Worm (Caenorhabditis elegans) whole organism, L3 larva: ENCODE data around the gene srx-111.

ENCODE experiments used
- ZK546.5 ChIP-seq: sonication (generic microtip); optimal IDR thresholded peaks from 2 replicates; lab custom pipeline; 2017; ENCODE audit warnings: missing biosample characterization, missing genetic modification characterization
- aly-2 ChIP-seq: fragments of 150-350 bp; optimal IDR thresholded peaks from 2 replicates; lab custom pipeline; 2014; ENCODE audit warnings: missing biosample characterization, missing genetic modification characterization
- ama-1 ChIP-seq: fragments of 150-350 bp; optimal IDR thresholded peaks from 2 replicates; lab custom pipeline; 2018
- ceh-16 ChIP-seq: sonication (generic microtip); optimal IDR thresholded peaks from 2 replicates; lab custom pipeline; 2017; ENCODE audit warnings: missing biosample characterization, missing genetic modification characterization
- ceh-28 ChIP-seq: fragments of 150-350 bp; optimal IDR thresholded peaks from 2 replicates; lab custom pipeline; 2014; ENCODE audit warnings: missing biosample characterization, missing genetic modification reagents, missing genetic modification characterization
- ceh-82 ChIP-seq: fragments of 150-350 bp; optimal IDR thresholded peaks from 2 replicates; lab custom pipeline; 2014; ENCODE audit warnings: missing biosample characterization, missing genetic modification characterization
- ceh-9 ChIP-seq: sonication (generic microtip); optimal IDR thresholded peaks from 2 replicates; lab custom pipeline; 2018; ENCODE audit warnings: missing biosample characterization, missing genetic modification characterization
- daf-12 ChIP-seq: fragments of 150-350 bp; optimal IDR thresholded peaks from 2 replicates; lab custom pipeline; 2014; ENCODE audit warnings: missing biosample characterization, missing genetic modification reagents, missing genetic modification characterization
- egl-5 ChIP-seq: fragments of 150-350 bp; optimal IDR thresholded peaks from 2 replicates; lab custom pipeline; 2017; ENCODE audit warnings: missing biosample characterization, missing genetic modification reagents, missing genetic modification characterization, inconsistent platforms
- elt-2 ChIP-seq: sonication (generic microtip); optimal IDR thresholded peaks from 2 replicates; lab custom pipeline; 2016; ENCODE audit warnings: missing genetic modification reagents, mild to moderate bottlenecking, missing genetic modification characterization, missing compliant biosample characterization
- elt-3 ChIP-seq, 3 experiments: fragments of 150-350 bp in 1 of 3; sonication (generic microtip) in 2 of 3; optimal IDR thresholded peaks; 2 replicates in 2 of 3; 4 replicates in 1 of 3; lab custom pipeline; 2014 to 2017; ENCODE audit warnings: missing biosample characterization in 3 of 3, missing genetic modification characterization in 3 of 3
- eor-1 ChIP-seq, 2 experiments: fragments of 150-350 bp; optimal IDR thresholded peaks; 2 replicates each; lab custom pipeline; 2014 to 2018; ENCODE audit warnings: missing biosample characterization in 2 of 2, missing genetic modification characterization in 2 of 2
- fkh-10 ChIP-seq: sonication (generic microtip); optimal IDR thresholded peaks from 2 replicates; lab custom pipeline; 2017; ENCODE audit warnings: missing biosample characterization, missing genetic modification reagents, missing genetic modification characterization
- fkh-2 ChIP-seq: fragments of 150-350 bp; optimal IDR thresholded peaks from 2 replicates; lab custom pipeline; 2014; ENCODE audit warnings: missing biosample characterization, missing genetic modification reagents, missing genetic modification characterization
- fos-1 ChIP-seq: fragments of 150-350 bp; optimal IDR thresholded peaks from 2 replicates; lab custom pipeline; 2014; ENCODE audit warnings: missing biosample characterization, missing genetic modification characterization
- jun-1 ChIP-seq: fragments of 150-350 bp; optimal IDR thresholded peaks from 2 replicates; lab custom pipeline; 2014; ENCODE audit warnings: missing biosample characterization, missing genetic modification reagents, missing genetic modification characterization
- lin-15B ChIP-seq: fragments of 150-350 bp; optimal IDR thresholded peaks from 2 replicates; lab custom pipeline; 2014; ENCODE audit warnings: missing biosample characterization, missing genetic modification characterization
- lin-39 ChIP-seq: fragments of 150-350 bp; optimal IDR thresholded peaks from 2 replicates; lab custom pipeline; 2018; ENCODE audit warnings: missing biosample characterization, missing genetic modification reagents, missing genetic modification characterization
- lsy-12 ChIP-seq: sonication (generic microtip); optimal IDR thresholded peaks from 2 replicates; lab custom pipeline; 2016; ENCODE audit warnings: mild to moderate bottlenecking, missing genetic modification characterization, missing compliant biosample characterization
- mdl-1 ChIP-seq: fragments of 150-350 bp; optimal IDR thresholded peaks from 2 replicates; lab custom pipeline; 2014; ENCODE audit warnings: missing biosample characterization, missing genetic modification characterization
- nhr-11 ChIP-seq: fragments of 150-350 bp; optimal IDR thresholded peaks from 2 replicates; lab custom pipeline; 2014; ENCODE audit warnings: missing biosample characterization, missing genetic modification characterization
- nhr-12 ChIP-seq: fragments of 150-350 bp; optimal IDR thresholded peaks from 2 replicates; lab custom pipeline; 2014; ENCODE audit warnings: missing biosample characterization, missing genetic modification characterization
- nhr-23 ChIP-seq: fragments of 150-350 bp; optimal IDR thresholded peaks from 2 replicates; lab custom pipeline; 2014; ENCODE audit warnings: missing biosample characterization, missing genetic modification reagents, missing genetic modification characterization
- nhr-237 ChIP-seq: fragments of 150-350 bp; optimal IDR thresholded peaks from 2 replicates; lab custom pipeline; 2014; ENCODE audit warnings: missing biosample characterization, missing genetic modification characterization
- nhr-28 ChIP-seq: fragments of 150-350 bp; optimal IDR thresholded peaks from 2 replicates; lab custom pipeline; 2014; ENCODE audit warnings: missing biosample characterization, missing genetic modification characterization
- nhr-43 ChIP-seq: sonication (generic microtip); optimal IDR thresholded peaks from 2 replicates; lab custom pipeline; 2016; ENCODE audit warnings: mild to moderate bottlenecking, missing genetic modification characterization, missing compliant biosample characterization; ENCODE audit not compliant: poor library complexity, severe bottlenecking
- nhr-67 ChIP-seq: fragments of 150-350 bp; optimal IDR thresholded peaks from 2 replicates; lab custom pipeline; 2014; ENCODE audit warnings: missing biosample characterization, missing genetic modification characterization
- pha-4 ChIP-seq: fragments of 150-350 bp; optimal IDR thresholded peaks from 2 replicates; lab custom pipeline; 2014; ENCODE audit warnings: missing biosample characterization, missing genetic modification reagents, missing genetic modification characterization
- pqm-1 ChIP-seq: fragments of 150-350 bp; optimal IDR thresholded peaks from 2 replicates; lab custom pipeline; 2017; ENCODE audit warnings: missing biosample characterization, missing genetic modification characterization, inconsistent platforms
- sea-2 ChIP-seq: fragments of 150-350 bp; sonication (generic microtip); optimal IDR thresholded peaks from 4 replicates; lab custom pipeline; 2014; ENCODE audit warnings: missing biosample characterization, missing genetic modification reagents, missing genetic modification characterization
- snpc-4 ChIP-seq: fragments of 150-350 bp; optimal IDR thresholded peaks from 2 replicates; lab custom pipeline; 2014; ENCODE audit warnings: missing biosample characterization, missing genetic modification characterization
- tbx-2 ChIP-seq: sonication (generic microtip); optimal IDR thresholded peaks from 2 replicates; lab custom pipeline; 2016; ENCODE audit warnings: mild to moderate bottlenecking, missing genetic modification characterization, missing compliant biosample characterization
- unc-39 ChIP-seq: sonication (generic microtip); optimal IDR thresholded peaks from 4 replicates; lab custom pipeline; 2017; ENCODE audit warnings: missing biosample characterization, missing genetic modification characterization
- zag-1 ChIP-seq: fragments of 150-350 bp; optimal IDR thresholded peaks from 2 replicates; lab custom pipeline; 2014; ENCODE audit warnings: missing biosample characterization, missing genetic modification characterization
- ztf-11 ChIP-seq: fragments of 150-350 bp; optimal IDR thresholded peaks from 2 replicates; lab custom pipeline; 2014; ENCODE audit warnings: missing biosample characterization, missing genetic modification characterization
- ztf-4 ChIP-seq: fragments of 150-350 bp; optimal IDR thresholded peaks from 2 replicates; lab custom pipeline; 2014; ENCODE audit warnings: missing biosample characterization, missing genetic modification characterization

srx-111 gene

ce11 chrII:3741584-3741983, 16.0 kb upstream of the srx-111 start, which contains the start of gene F12E12.1:
TSS of gene F12E12.1 (plus strand) at chrII:3741884.
- TF ChIP-seq ceh-82 = no peak
- TF ChIP-seq elt-3 (tag; optimal IDR thresholded peaks at IDR 0.05; lab: Kevin White, UChicago) = no peak

DNA sequence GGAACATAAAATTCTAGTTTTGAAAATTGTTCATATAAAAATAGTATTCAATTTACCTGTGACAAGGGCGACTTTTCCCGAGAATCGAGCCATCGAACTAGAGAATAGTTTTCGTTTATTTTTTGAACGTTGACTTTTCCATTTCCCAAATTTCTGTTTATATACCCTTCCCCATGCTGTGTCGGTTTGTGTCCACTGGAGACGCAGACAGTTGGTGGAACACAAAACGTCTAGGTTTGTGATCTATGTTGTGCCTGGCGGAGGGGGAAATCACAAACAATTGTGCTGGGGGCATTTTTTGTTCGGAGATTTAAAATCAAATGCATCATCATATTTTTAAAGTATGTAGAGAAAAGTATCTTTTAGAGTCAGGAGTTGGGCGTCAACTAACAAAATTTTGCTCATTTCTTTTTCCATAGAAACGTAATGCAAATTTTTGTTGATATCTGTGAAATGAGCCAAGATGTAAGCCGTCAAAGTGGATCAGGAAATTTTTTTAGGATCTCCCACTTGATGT, 13.9 kb upstream of the srx-111 start, which contains the start of gene nta-1:
Gene nta-1, minus strand, starts transcription at position 131 of the 517 bp plus-strand sequence.
- TF ChIP-seq pqm-1 (tag; lab: Kevin White, UChicago) (peak; percentile 51), elt-2 (tag; lab: Kevin White, UChicago) (peak; percentile 24), pha-4 (tag; lab: Kevin White, UChicago) (peak; percentile 76), mdl-1 (tag; lab: Kevin White, UChicago) (no peak)

DNA sequence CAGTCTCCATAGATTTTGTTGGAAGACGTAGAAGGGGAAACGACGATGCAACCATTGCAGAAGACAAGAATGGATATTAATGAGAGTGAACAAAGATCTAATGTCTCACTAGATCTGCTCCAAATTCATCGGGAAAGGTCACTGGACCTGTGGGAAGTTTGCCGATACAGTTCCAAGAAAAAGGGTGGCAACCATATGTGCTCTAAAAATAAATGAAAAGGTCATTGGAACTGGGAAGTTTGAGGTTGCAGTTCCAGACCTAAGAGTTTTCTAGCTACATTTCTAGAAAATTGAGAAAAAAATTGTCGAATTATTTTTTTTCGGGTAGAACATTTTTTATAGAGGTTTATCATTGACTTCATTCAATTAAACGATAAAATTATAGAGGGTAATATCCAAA, 10.2 kb upstream of the srx-111 start, which contains the start of gene fbxb-92:
Gene fbxb-92, minus strand, starts transcription at position 101 of the 400 bp plus-strand sequence.
- TF ChIP-seq ceh-9 (tag; lab: Kevin White, UChicago) (no peak), tbx-2 (tag; lab: Kevin White, UChicago) (no peak), lsy-12 (tag; lab: Kevin White, UChicago) (no peak), nhr-237 (tag; lab: Kevin White, UChicago) (no peak), fkh-10 (GFP tag; lab: Kevin White, UChicago) (no peak), fkh-2 (no peak), nhr-11 (tag; lab: Kevin White, UChicago) (no peak), egl-5 (tag; lab: Kevin White, UChicago) (no peak), sea-2 (no peak), ZK546.5 (tag; lab: Kevin White, UChicago) (no peak), pqm-1 (tag; lab: Kevin White, UChicago) (no peak), jun-1 (tag; lab: Kevin White, UChicago) (no peak), ceh-82 (no peak), aly-2 (tag; lab: Kevin White, UChicago) (no peak), unc-39 (tag; lab: Kevin White, UChicago) (no peak), lin-39 (tag; lab: Kevin White, UChicago) (no peak), fos-1 (no peak), elt-2 (tag; lab: Kevin White, UChicago) (no peak), nhr-43 (tag; lab: Kevin White, UChicago) (no peak)

DNA sequence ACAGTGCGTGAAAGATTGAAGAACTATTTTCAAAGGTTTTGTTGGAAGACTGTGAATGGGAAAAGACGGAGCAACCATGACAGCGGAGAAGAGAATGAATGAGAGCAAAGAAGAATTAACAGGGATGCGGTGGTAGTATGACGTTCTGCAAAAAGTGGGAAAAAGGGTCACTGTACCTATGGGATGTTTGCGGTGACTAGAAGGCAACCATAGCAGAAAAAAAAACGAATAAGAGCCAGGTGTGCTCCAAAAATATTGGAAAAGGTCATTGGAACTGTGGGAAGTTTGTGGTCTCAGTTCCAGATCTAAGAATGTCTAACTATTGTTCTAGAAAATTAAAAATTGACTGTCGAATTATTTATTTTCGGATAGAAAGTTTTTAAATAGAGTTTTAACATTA, 8.9 kb upstream of the srx-111 start, which contains the start of gene fbxb-90:
Gene fbxb-90, minus strand, starts transcription at position 101 of the 400 bp plus-strand sequence.
- no peak for TF ChIP-seq nhr-23 (tag; lab: Kevin White, UChicago)
- no peak for TF ChIP-seq lin-15B (tag; lab: Kevin White, UChicago)
- TF ChIP-seq nhr-28 (tag; lab: Kevin White, UChicago) = no peak
- TF ChIP-seq fos-1 = no peak
- no peak for TF ChIP-seq ztf-11 (tag; lab: Kevin White, UChicago)
- TF ChIP-seq ceh-16 (tag; lab: Kevin White, UChicago) = no peak
- no peak for TF ChIP-seq ceh-9 (tag; lab: Kevin White, UChicago)
- TF ChIP-seq eor-1 (tag; optimal IDR thresholded peaks at IDR 0.05; lab: Kevin White, UChicago) = no peak
- no peak for TF ChIP-seq lsy-12 (tag; lab: Kevin White, UChicago)
- no peak for TF ChIP-seq ztf-4 (tag; lab: Kevin White, UChicago)

DNA sequence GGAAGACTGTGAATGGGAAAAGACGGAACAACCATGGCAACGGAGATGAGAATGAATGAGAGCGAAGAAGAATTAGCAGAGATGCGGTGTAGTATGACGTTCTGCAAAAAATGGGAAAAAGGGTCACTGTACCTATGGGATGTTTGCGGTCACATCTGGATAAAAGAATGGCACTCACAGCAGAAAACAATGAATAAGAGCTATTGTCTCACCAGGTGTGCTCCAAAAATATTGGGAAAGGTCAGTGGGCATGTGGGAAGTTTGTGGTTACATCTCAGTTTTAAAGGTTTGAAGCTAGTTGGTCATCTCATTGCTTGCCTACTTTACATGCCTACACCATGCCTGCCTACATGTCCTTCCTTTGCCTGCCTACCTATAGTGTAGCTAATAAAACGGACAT, 6.9 kb upstream of the srx-111 start, which contains the start of gene fbxb-91:
Gene fbxb-91, minus strand, starts transcription at position 101 of the 400 bp plus-strand sequence.
- no peak for TF ChIP-seq ztf-4 (tag; lab: Kevin White, UChicago)
- no peak for TF ChIP-seq ceh-9 (tag; lab: Kevin White, UChicago)
- no peak for TF ChIP-seq lin-15B (tag; lab: Kevin White, UChicago)
- no peak for TF ChIP-seq ceh-16 (tag; lab: Kevin White, UChicago)
- no peak for TF ChIP-seq nhr-67
- no peak for TF ChIP-seq eor-1 (tag; optimal IDR thresholded peaks at IDR 0.05; lab: Kevin White, UChicago)
- TF ChIP-seq tbx-2 (tag; lab: Kevin White, UChicago) = no peak
- TF ChIP-seq snpc-4 = no peak

DNA sequence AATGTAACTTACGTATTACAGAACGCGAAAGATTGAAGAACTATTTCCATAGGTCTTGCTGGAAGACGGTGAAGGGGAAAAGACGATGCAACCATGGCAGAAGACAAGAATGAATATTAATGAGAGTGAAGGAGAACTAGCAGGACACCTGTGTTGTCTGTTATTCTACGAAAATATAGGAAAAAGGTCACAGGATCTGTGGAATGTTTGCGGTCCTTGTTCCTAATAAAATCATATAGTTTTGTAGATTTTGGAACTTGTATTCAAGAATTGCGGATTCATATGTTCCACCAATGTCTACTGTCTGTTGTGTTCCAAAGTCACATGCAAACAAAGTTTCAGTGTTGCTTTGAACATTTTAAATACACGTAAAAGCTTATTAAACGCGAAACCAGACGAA, 5.4 kb upstream of the srx-111 start, which contains the start of gene sdz-11:
Gene sdz-11, minus strand, starts transcription at position 101 of the 400 bp plus-strand sequence.
- TF ChIP-seq ama-1 (lab: Kevin White, UChicago) (no peak), nhr-11 (tag; lab: Kevin White, UChicago) (no peak), pqm-1 (tag; lab: Kevin White, UChicago) (no peak), zag-1 (tag; lab: Kevin White, UChicago) (no peak), ceh-16 (tag; lab: Kevin White, UChicago) (no peak), daf-12 (tag; lab: Kevin White, UChicago) (no peak), nhr-12 (tag; lab: Kevin White, UChicago) (no peak), ceh-28 (tag; lab: Kevin White, UChicago) (no peak), ztf-4 (tag; lab: Kevin White, UChicago) (no peak), ceh-82 (no peak), tbx-2 (tag; lab: Kevin White, UChicago) (no peak)
